Worm (Caenorhabditis elegans) whole organism, L3 larva: ENCODE data around the gene xnd-1.

Experiments
- R02D3.7 ChIP-seq: fragments of 150-350 bp; optimal IDR thresholded peaks from 2 replicates; lab custom pipeline; 2014; ENCODE audit warnings: missing biosample characterization, missing genetic modification characterization
- ZK546.5 ChIP-seq: sonication (generic microtip); optimal IDR thresholded peaks from 2 replicates; lab custom pipeline; 2017; ENCODE audit warnings: missing biosample characterization, missing genetic modification characterization
- aly-2 ChIP-seq: fragments of 150-350 bp; optimal IDR thresholded peaks from 2 replicates; lab custom pipeline; 2014; ENCODE audit warnings: missing biosample characterization, missing genetic modification characterization
- ama-1 ChIP-seq: fragments of 150-350 bp; optimal IDR thresholded peaks from 2 replicates; lab custom pipeline; 2018
- ceh-16 ChIP-seq: sonication (generic microtip); optimal IDR thresholded peaks from 2 replicates; lab custom pipeline; 2017; ENCODE audit warnings: missing biosample characterization, missing genetic modification characterization
- ceh-28 ChIP-seq: fragments of 150-350 bp; optimal IDR thresholded peaks from 2 replicates; lab custom pipeline; 2014; ENCODE audit warnings: missing biosample characterization, missing genetic modification reagents, missing genetic modification characterization
- ceh-82 ChIP-seq: fragments of 150-350 bp; optimal IDR thresholded peaks from 2 replicates; lab custom pipeline; 2014; ENCODE audit warnings: missing biosample characterization, missing genetic modification characterization
- ceh-9 ChIP-seq: sonication (generic microtip); optimal IDR thresholded peaks from 2 replicates; lab custom pipeline; 2018; ENCODE audit warnings: missing biosample characterization, missing genetic modification characterization
- daf-12 ChIP-seq: fragments of 150-350 bp; optimal IDR thresholded peaks from 2 replicates; lab custom pipeline; 2014; ENCODE audit warnings: missing biosample characterization, missing genetic modification reagents, missing genetic modification characterization
- egl-27 ChIP-seq: sonication (generic microtip); optimal IDR thresholded peaks from 4 replicates; lab custom pipeline; 2017; ENCODE audit warnings: missing biosample characterization, missing genetic modification reagents, missing genetic modification characterization
- egl-5 ChIP-seq: fragments of 150-350 bp; optimal IDR thresholded peaks from 2 replicates; lab custom pipeline; 2017; ENCODE audit warnings: missing biosample characterization, missing genetic modification reagents, missing genetic modification characterization, inconsistent platforms
- elt-1 ChIP-seq: fragments of 150-350 bp; optimal IDR thresholded peaks from 2 replicates; lab custom pipeline; 2014; ENCODE audit warnings: missing biosample characterization, missing genetic modification characterization
- elt-2 ChIP-seq: sonication (generic microtip); optimal IDR thresholded peaks from 2 replicates; lab custom pipeline; 2016; ENCODE audit warnings: missing genetic modification reagents, mild to moderate bottlenecking, missing genetic modification characterization, missing compliant biosample characterization
- elt-3 ChIP-seq, 3 experiments: fragments of 150-350 bp in 1 of 3; sonication (generic microtip) in 2 of 3; optimal IDR thresholded peaks; 2 replicates in 2 of 3; 4 replicates in 1 of 3; lab custom pipeline; 2014 to 2017; ENCODE audit warnings: missing biosample characterization in 3 of 3, missing genetic modification characterization in 3 of 3
- eor-1 ChIP-seq, 2 experiments: fragments of 150-350 bp; optimal IDR thresholded peaks; 2 replicates each; lab custom pipeline; 2014 to 2018; ENCODE audit warnings: missing biosample characterization in 2 of 2, missing genetic modification characterization in 2 of 2
- fkh-10 ChIP-seq: sonication (generic microtip); optimal IDR thresholded peaks from 2 replicates; lab custom pipeline; 2017; ENCODE audit warnings: missing biosample characterization, missing genetic modification reagents, missing genetic modification characterization
- fkh-2 ChIP-seq: fragments of 150-350 bp; optimal IDR thresholded peaks from 2 replicates; lab custom pipeline; 2014; ENCODE audit warnings: missing biosample characterization, missing genetic modification reagents, missing genetic modification characterization
- fos-1 ChIP-seq: fragments of 150-350 bp; optimal IDR thresholded peaks from 2 replicates; lab custom pipeline; 2014; ENCODE audit warnings: missing biosample characterization, missing genetic modification characterization
- hmg-11 ChIP-seq: sonication (generic microtip); optimal IDR thresholded peaks from 2 replicates; lab custom pipeline; 2016; ENCODE audit warnings: missing genetic modification characterization, missing compliant biosample characterization
- jun-1 ChIP-seq: fragments of 150-350 bp; optimal IDR thresholded peaks from 2 replicates; lab custom pipeline; 2014; ENCODE audit warnings: missing biosample characterization, missing genetic modification reagents, missing genetic modification characterization
- lin-15B ChIP-seq: fragments of 150-350 bp; optimal IDR thresholded peaks from 2 replicates; lab custom pipeline; 2014; ENCODE audit warnings: missing biosample characterization, missing genetic modification characterization
- lin-39 ChIP-seq: fragments of 150-350 bp; optimal IDR thresholded peaks from 2 replicates; lab custom pipeline; 2018; ENCODE audit warnings: missing biosample characterization, missing genetic modification reagents, missing genetic modification characterization
- lsy-12 ChIP-seq: sonication (generic microtip); optimal IDR thresholded peaks from 2 replicates; lab custom pipeline; 2016; ENCODE audit warnings: mild to moderate bottlenecking, missing genetic modification characterization, missing compliant biosample characterization
- mdl-1 ChIP-seq: fragments of 150-350 bp; optimal IDR thresholded peaks from 2 replicates; lab custom pipeline; 2014; ENCODE audit warnings: missing biosample characterization, missing genetic modification characterization
- mml-1 ChIP-seq: fragments of 150-350 bp; sonication (generic microtip); optimal IDR thresholded peaks from 3 replicates; lab custom pipeline; 2014; ENCODE audit warnings: missing biosample characterization, missing genetic modification characterization
- nfya-1 ChIP-seq: sonication (generic microtip); optimal IDR thresholded peaks from 2 replicates; lab custom pipeline; 2017; ENCODE audit warnings: missing genetic modification characterization, mild to moderate bottlenecking, missing compliant biosample characterization, antibody characterized with exemption, moderate library complexity; ENCODE audit not compliant: insufficient read depth
- nhr-11 ChIP-seq: fragments of 150-350 bp; optimal IDR thresholded peaks from 2 replicates; lab custom pipeline; 2014; ENCODE audit warnings: missing biosample characterization, missing genetic modification characterization
- nhr-12 ChIP-seq: fragments of 150-350 bp; optimal IDR thresholded peaks from 2 replicates; lab custom pipeline; 2014; ENCODE audit warnings: missing biosample characterization, missing genetic modification characterization
- nhr-23 ChIP-seq: fragments of 150-350 bp; optimal IDR thresholded peaks from 2 replicates; lab custom pipeline; 2014; ENCODE audit warnings: missing biosample characterization, missing genetic modification reagents, missing genetic modification characterization
- nhr-237 ChIP-seq: fragments of 150-350 bp; optimal IDR thresholded peaks from 2 replicates; lab custom pipeline; 2014; ENCODE audit warnings: missing biosample characterization, missing genetic modification characterization
- nhr-25 ChIP-seq: sonication (generic microtip); optimal IDR thresholded peaks from 2 replicates; lab custom pipeline; 2017; ENCODE audit warnings: missing biosample characterization, missing genetic modification characterization
- nhr-28 ChIP-seq: fragments of 150-350 bp; optimal IDR thresholded peaks from 2 replicates; lab custom pipeline; 2014; ENCODE audit warnings: missing biosample characterization, missing genetic modification characterization
- nhr-43 ChIP-seq: sonication (generic microtip); optimal IDR thresholded peaks from 2 replicates; lab custom pipeline; 2016; ENCODE audit warnings: mild to moderate bottlenecking, missing genetic modification characterization, missing compliant biosample characterization; ENCODE audit not compliant: poor library complexity, severe bottlenecking
- nhr-67 ChIP-seq: fragments of 150-350 bp; optimal IDR thresholded peaks from 2 replicates; lab custom pipeline; 2014; ENCODE audit warnings: missing biosample characterization, missing genetic modification characterization
- nhr-76 ChIP-seq: fragments of 150-350 bp; sonication (generic microtip); optimal IDR thresholded peaks from 5 replicates; lab custom pipeline; 2014; ENCODE audit warnings: missing biosample characterization, missing genetic modification characterization
- nhr-77 ChIP-seq: fragments of 150-350 bp; optimal IDR thresholded peaks from 2 replicates; lab custom pipeline; 2014; ENCODE audit warnings: missing biosample characterization, missing genetic modification characterization
- pha-4 ChIP-seq: fragments of 150-350 bp; optimal IDR thresholded peaks from 2 replicates; lab custom pipeline; 2014; ENCODE audit warnings: missing biosample characterization, missing genetic modification reagents, missing genetic modification characterization
- pqm-1 ChIP-seq: fragments of 150-350 bp; optimal IDR thresholded peaks from 2 replicates; lab custom pipeline; 2017; ENCODE audit warnings: missing biosample characterization, missing genetic modification characterization, inconsistent platforms
- sea-2 ChIP-seq: fragments of 150-350 bp; sonication (generic microtip); optimal IDR thresholded peaks from 4 replicates; lab custom pipeline; 2014; ENCODE audit warnings: missing biosample characterization, missing genetic modification reagents, missing genetic modification characterization
- skn-1 ChIP-seq: fragments of 150-350 bp; optimal IDR thresholded peaks from 2 replicates; lab custom pipeline; 2014; ENCODE audit warnings: missing biosample characterization, missing genetic modification characterization
- snpc-4 ChIP-seq: fragments of 150-350 bp; optimal IDR thresholded peaks from 2 replicates; lab custom pipeline; 2014; ENCODE audit warnings: missing biosample characterization, missing genetic modification characterization
- tbx-2 ChIP-seq: sonication (generic microtip); optimal IDR thresholded peaks from 2 replicates; lab custom pipeline; 2016; ENCODE audit warnings: mild to moderate bottlenecking, missing genetic modification characterization, missing compliant biosample characterization
- unc-39 ChIP-seq: sonication (generic microtip); optimal IDR thresholded peaks from 4 replicates; lab custom pipeline; 2017; ENCODE audit warnings: missing biosample characterization, missing genetic modification characterization
- unc-62 ChIP-seq: fragments of 150-350 bp; sonication (generic microtip); optimal IDR thresholded peaks from 4 replicates; lab custom pipeline; 2014; ENCODE audit warnings: missing biosample characterization, missing genetic modification reagents, missing genetic modification characterization
- zag-1 ChIP-seq: fragments of 150-350 bp; optimal IDR thresholded peaks from 2 replicates; lab custom pipeline; 2014; ENCODE audit warnings: missing biosample characterization, missing genetic modification characterization
- ztf-11 ChIP-seq: fragments of 150-350 bp; optimal IDR thresholded peaks from 2 replicates; lab custom pipeline; 2014; ENCODE audit warnings: missing biosample characterization, missing genetic modification characterization
- ztf-4 ChIP-seq: fragments of 150-350 bp; optimal IDR thresholded peaks from 2 replicates; lab custom pipeline; 2014; ENCODE audit warnings: missing biosample characterization, missing genetic modification characterization

xnd-1 gene

DNA sequence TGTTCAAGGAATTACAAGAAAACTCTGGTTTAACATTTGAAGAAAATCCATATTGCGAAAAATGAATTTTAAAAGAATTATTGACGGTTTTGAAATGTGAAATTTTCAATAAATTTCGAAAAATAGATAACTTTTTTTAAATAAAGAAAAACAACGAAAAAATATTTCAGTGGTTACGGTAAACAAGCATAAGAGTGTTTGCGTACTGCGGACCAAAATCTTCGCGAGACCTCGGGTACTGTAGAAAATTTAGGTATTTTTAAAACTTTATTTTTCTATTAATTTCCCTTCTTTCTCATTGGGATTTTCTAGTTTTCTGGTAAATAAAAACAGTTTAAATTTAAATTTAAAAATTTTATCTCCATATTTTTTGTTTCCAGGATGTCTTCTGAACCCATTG, at the start of gene xnd-1:
Gene xnd-1, plus strand, starts transcription at position 381 of the 400 bp plus-strand sequence.
- TF ChIP-seq ceh-82 (no peak), nhr-43 (tag; lab: Kevin White, UChicago) (no peak), mdl-1 (no peak), fos-1 (no peak), lin-15B (no peak), daf-12 (tag; lab: Kevin White, UChicago) (no peak), nhr-11 (tag; lab: Kevin White, UChicago) (no peak), elt-1 (tag; lab: Kevin White, UChicago) (no peak), ztf-11 (tag; lab: Kevin White, UChicago) (no peak), nhr-25 (no peak), nhr-28 (tag; lab: Kevin White, UChicago) (no peak), ceh-28 (tag; lab: Kevin White, UChicago) (no peak), fkh-10 (GFP tag; lab: Kevin White, UChicago) (no peak), eor-1 (tag; optimal IDR thresholded peaks at IDR 0.05; lab: Kevin White, UChicago) (no peak), nhr-23 (tag; lab: Kevin White, UChicago) (no peak)

DNA sequence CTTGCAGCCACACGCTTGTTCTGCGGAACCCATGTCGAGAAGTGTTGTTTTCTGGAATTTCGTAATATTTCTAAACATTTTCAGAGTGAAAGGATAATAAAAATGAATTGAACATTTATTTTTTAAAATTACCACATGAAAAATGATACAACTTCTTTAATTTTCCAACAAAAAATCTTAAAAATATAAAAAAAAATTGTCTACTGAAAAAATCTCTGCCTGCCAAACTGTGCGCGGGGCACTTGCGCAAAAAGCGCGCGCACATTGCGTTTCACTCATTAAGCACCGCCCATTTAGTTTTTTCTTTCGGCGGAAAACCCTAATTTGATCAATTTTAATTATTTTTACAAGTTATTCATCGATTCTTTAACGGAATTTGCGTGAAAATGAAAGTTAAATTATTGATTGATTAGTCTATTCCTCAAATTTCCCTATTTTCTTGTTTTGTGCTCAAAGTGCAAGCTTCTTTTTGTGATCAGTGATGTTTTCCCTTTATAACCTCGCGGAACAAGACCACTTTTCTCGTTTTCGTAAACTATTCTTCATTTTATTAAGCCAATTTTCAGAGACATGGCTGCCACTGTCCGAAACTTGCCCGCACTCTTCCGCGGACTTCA, 49.3 kb upstream of the xnd-1 start, which contains the start of the genes nmad-1 and hach-1:
Gene nmad-1, minus strand, starts transcription at position 51 of the 617 bp plus-strand sequence.
Gene hach-1, plus strand, starts transcription at position 567 of the 617 bp plus-strand sequence.
- TF ChIP-seq nhr-237 (tag; lab: Kevin White, UChicago) (no peak), nhr-12 (tag; lab: Kevin White, UChicago) (no peak), elt-3 (tag; optimal IDR thresholded peaks at IDR 0.05; lab: Kevin White, UChicago) (no peak), sea-2 (no peak), nhr-23 (tag; lab: Kevin White, UChicago) (peak; percentile 77), jun-1 (tag; lab: Kevin White, UChicago) (no peak), ceh-9 (tag; lab: Kevin White, UChicago) (no peak), hmg-11 (tag; lab: Kevin White, UChicago) (peak; percentile 94), nhr-25 (no peak), lin-39 (peak; percentile 59), ZK546.5 (no peak), skn-1 (tag; lab: Kevin White, UChicago) (no peak), elt-1 (tag; lab: Kevin White, UChicago) (peak; percentile 16), nhr-11 (tag; lab: Kevin White, UChicago) (no peak), zag-1 (no peak), tbx-2 (tag; lab: Kevin White, UChicago) (peak; percentile 30), nfya-1 (tag; lab: Kevin White, UChicago) (peak; percentile 68), egl-5 (tag; lab: Kevin White, UChicago) (peak; percentile 67), aly-2 (tag; lab: Kevin White, UChicago) (no peak), R02D3.7 (tag; lab: Kevin White, UChicago) (peak; percentile 63), fos-1 (no peak), ama-1 (lab: Kevin White, UChicago) (no peak), eor-1 (tag; optimal IDR thresholded peaks at IDR 0.05; lab: Kevin White, UChicago) (no peak), nhr-76 (tag; lab: Kevin White, UChicago) (no peak), mdl-1 (no peak), ztf-4 (no peak), elt-2 (peak; percentile 49), unc-39 (no peak), ceh-16 (no peak), snpc-4 (tag; lab: Kevin White, UChicago) (peak; percentile 63), nhr-43 (tag; lab: Kevin White, UChicago) (peak; percentile 94), ceh-82 (peak; percentile 15), ceh-28 (tag; lab: Kevin White, UChicago) (peak; percentile 60), nhr-67 (tag; lab: Kevin White, UChicago) (peak; percentile 64), mml-1 (tag; lab: Kevin White, UChicago) (no peak), pqm-1 (tag; lab: Kevin White, UChicago) (no peak), daf-12 (tag; lab: Kevin White, UChicago) (no peak), nhr-77 (tag; lab: Kevin White, UChicago) (no peak), pha-4 (tag; lab: Kevin White, UChicago) (peak; percentile 60), ztf-11 (tag; lab: Kevin White, UChicago) (no peak), fkh-2 (no peak), unc-62 (GFP tag; lab: Kevin White, UChicago) (no peak), lin-15B (peak; percentile 70), egl-27 (tag; lab: Kevin White, UChicago) (no peak), nhr-28 (tag; lab: Kevin White, UChicago) (no peak), fkh-10 (GFP tag; lab: Kevin White, UChicago) (no peak), lsy-12 (tag; lab: Kevin White, UChicago) (peak; percentile 63)
- TF ChIP-seq, all 47 proteins: peak for 17
